Worm (Caenorhabditis elegans) whole organism, mixed stage, embryonic: ENCODE results near the gene lars-1.

ENCODE experiments used
- M03D4.4 ChIP-seq: sonication (generic microtip); optimal IDR thresholded peaks from 2 replicates; lab custom pipeline; 2017; ENCODE audit warnings: mild to moderate bottlenecking, missing genetic modification characterization, missing compliant biosample characterization
- blmp-1 ChIP-seq: fragments of 150-350 bp; optimal IDR thresholded peaks from 2 replicates; lab custom pipeline; 2014; ENCODE audit warnings: missing biosample characterization, missing genetic modification characterization
- ces-1 ChIP-seq: fragments of 150-350 bp; optimal IDR thresholded peaks from 2 replicates; lab custom pipeline; 2014; ENCODE audit warnings: missing biosample characterization, missing genetic modification reagents, missing genetic modification characterization
- elt-1 ChIP-seq: sonication (generic microtip); optimal IDR thresholded peaks from 2 replicates; lab custom pipeline; 2017; ENCODE audit warnings: missing genetic modification characterization, mild to moderate bottlenecking, missing compliant biosample characterization, antibody characterized with exemption, moderate library complexity, borderline replicate concordance; ENCODE audit not compliant: insufficient read depth
- elt-3 ChIP-seq: fragments of 150-350 bp; optimal IDR thresholded peaks from 2 replicates; lab custom pipeline; 2014; ENCODE audit warnings: missing biosample characterization, missing genetic modification characterization
- nhr-12 ChIP-seq: fragments of 150-350 bp; optimal IDR thresholded peaks from 2 replicates; lab custom pipeline; 2014; ENCODE audit warnings: missing biosample characterization, missing genetic modification characterization
- nhr-28 ChIP-seq: fragments of 150-350 bp; optimal IDR thresholded peaks from 2 replicates; lab custom pipeline; 2014; ENCODE audit warnings: missing biosample characterization, missing genetic modification characterization
- pha-4 ChIP-seq: fragments of 150-350 bp; optimal IDR thresholded peaks from 2 replicates; lab custom pipeline; 2018; ENCODE audit warnings: missing biosample characterization, missing genetic modification reagents, missing genetic modification characterization
- snpc-4 ChIP-seq: fragments of 150-350 bp; optimal IDR thresholded peaks from 2 replicates; lab custom pipeline; 2014; ENCODE audit warnings: missing biosample characterization, missing genetic modification characterization
- unc-39 ChIP-seq: fragments of 150-350 bp; optimal IDR thresholded peaks from 2 replicates; lab custom pipeline; 2014; ENCODE audit warnings: missing biosample characterization, missing genetic modification characterization
- unc-62 ChIP-seq: fragments of 150-350 bp; optimal IDR thresholded peaks from 2 replicates; lab custom pipeline; 2014; ENCODE audit warnings: missing biosample characterization, missing genetic modification reagents, missing genetic modification characterization

DNA sequence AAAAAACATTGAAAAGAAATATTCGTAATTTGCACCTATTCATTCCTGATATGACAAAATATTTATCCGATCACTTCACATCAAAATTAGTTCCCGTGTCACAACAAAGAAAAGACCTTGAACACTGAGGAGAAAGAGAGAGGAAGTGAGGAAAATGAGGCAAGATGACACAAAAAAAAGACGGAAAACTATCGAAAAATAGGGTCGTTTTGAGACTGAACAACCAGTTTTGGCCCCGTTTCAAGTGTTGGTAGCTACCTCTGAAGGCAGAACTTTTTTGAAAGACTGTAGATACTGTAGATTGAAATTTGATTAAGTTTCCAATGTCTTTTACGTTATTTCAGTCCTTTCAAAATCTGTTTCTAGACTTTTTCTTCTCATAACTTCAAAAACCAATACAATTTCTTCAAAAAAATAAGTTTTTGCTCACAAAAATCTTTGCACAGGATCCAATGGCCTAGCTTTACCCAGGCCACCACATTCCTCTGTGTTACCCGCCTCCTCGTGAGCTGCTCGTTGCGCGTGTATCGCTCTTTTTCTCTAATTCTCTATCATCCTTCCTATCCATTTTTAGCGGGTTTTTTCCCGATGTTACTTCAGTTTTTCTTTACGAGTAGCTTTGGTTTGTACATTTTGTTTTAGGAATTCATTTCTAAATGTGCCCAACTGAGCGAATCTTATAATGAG lies 9.8 kb upstream of the lars-1 start:
- TF ChIP-seq unc-62: no peak
- no peak for TF ChIP-seq unc-39 (tag; lab: Kevin White, UChicago)
- TF ChIP-seq snpc-4 (tag; lab: Kevin White, UChicago): no peak
- no peak for TF ChIP-seq nhr-28 (tag; lab: Kevin White, UChicago)
- TF ChIP-seq blmp-1: no peak
- no peak for TF ChIP-seq elt-3 (tag; lab: Kevin White, UChicago)
- peak; percentile 15 for TF ChIP-seq ces-1 (GFP tag; lab: Kevin White, UChicago)
- TF ChIP-seq pha-4 (tag; lab: Kevin White, UChicago): no peak
- no peak for TF ChIP-seq nhr-12 (tag; lab: Kevin White, UChicago)
- TF ChIP-seq elt-1 (tag; lab: Kevin White, UChicago): no peak
- no peak for TF ChIP-seq M03D4.4 (tag; lab: Kevin White, UChicago)
